Worm (Caenorhabditis elegans) whole organism, young adult: Measurements from ENCODE around the gene M117.1.

Source experiments
- F33H1.4 ChIP-seq: fragments of 200-800 bp; sonication (Bioruptor generic); IDR thresholded peaks from 2 replicates; pipeline ENCODE4 v1.3.6; 2022; ENCODE audit warnings: missing genetic modification reagents, missing genetic modification characterization, missing compliant biosample characterization
- Y67H2A.10 ChIP-seq: fragments of 200-800 bp; sonication (Bioruptor generic); conservative IDR thresholded peaks from 2 replicates; pipeline ENCODE4 v1.3.6; 2022; ENCODE audit warnings: missing genetic modification reagents, missing genetic modification characterization, missing compliant biosample characterization
- Y79H2A.3 ChIP-seq: fragments of 200-800 bp; sonication (Bioruptor generic); conservative IDR thresholded peaks from 2 replicates; pipeline ENCODE4 v1.3.6; 2022; ENCODE audit warnings: missing genetic modification reagents, missing genetic modification characterization, missing compliant biosample characterization
- ets-4 ChIP-seq: fragments of 200-800 bp; sonication (Bioruptor generic); optimal IDR thresholded peaks from 2 replicates; lab custom pipeline; 2018; ENCODE audit warnings: mild to moderate bottlenecking, missing genetic modification characterization, missing compliant biosample characterization
- fkh-3 ChIP-seq: sonication (generic microtip); optimal IDR thresholded peaks from 2 replicates; lab custom pipeline; 2016; ENCODE audit warnings: mild to moderate bottlenecking, missing genetic modification characterization, missing compliant biosample characterization
- lag-1 ChIP-seq: fragments of 200-800 bp; sonication (Bioruptor generic); IDR thresholded peaks from 2 replicates; pipeline ENCODE4 v1.3.6; 2022; ENCODE audit warnings: missing genetic modification reagents, missing genetic modification characterization, missing compliant biosample characterization
- nfya-1 ChIP-seq: sonication (generic microtip); optimal IDR thresholded peaks from 2 replicates; lab custom pipeline; 2017; ENCODE audit warnings: antibody characterized with exemption, missing compliant biosample characterization, missing genetic modification characterization, borderline replicate concordance; ENCODE audit not compliant: insufficient read depth
- nhr-120 ChIP-seq: fragments of 200-800 bp; sonication (Bioruptor generic); IDR thresholded peaks from 2 replicates; pipeline ENCODE4 v1.3.6; 2022; ENCODE audit warnings: missing genetic modification characterization, missing compliant biosample characterization
- nhr-80 ChIP-seq: sonication (generic microtip); optimal IDR thresholded peaks from 2 replicates; lab custom pipeline; 2016; ENCODE audit warnings: missing genetic modification characterization, missing compliant biosample characterization
- pha-4 ChIP-seq: fragments of 150-350 bp; sonication (generic microtip); optimal IDR thresholded peaks from 2 replicates; lab custom pipeline; 2014; ENCODE audit warnings: missing biosample characterization, missing genetic modification reagents, missing genetic modification characterization
- sptf-2 ChIP-seq: fragments of 200-800 bp; sonication (Bioruptor generic); optimal IDR thresholded peaks from 2 replicates; lab custom pipeline; 2018; ENCODE audit warnings: mild to moderate bottlenecking, missing genetic modification characterization, missing compliant biosample characterization
- zim-3 ChIP-seq: sonication (generic microtip); optimal IDR thresholded peaks from 2 replicates; lab custom pipeline; 2017; ENCODE audit warnings: mild to moderate bottlenecking, missing genetic modification characterization, moderate library complexity, missing compliant biosample characterization
- ztf-22 ChIP-seq: fragments of 200-800 bp; sonication (Bioruptor generic); optimal IDR thresholded peaks from 2 replicates; lab custom pipeline; 2018; ENCODE audit warnings: mild to moderate bottlenecking, missing genetic modification characterization, moderate library complexity, missing compliant biosample characterization

DNA sequence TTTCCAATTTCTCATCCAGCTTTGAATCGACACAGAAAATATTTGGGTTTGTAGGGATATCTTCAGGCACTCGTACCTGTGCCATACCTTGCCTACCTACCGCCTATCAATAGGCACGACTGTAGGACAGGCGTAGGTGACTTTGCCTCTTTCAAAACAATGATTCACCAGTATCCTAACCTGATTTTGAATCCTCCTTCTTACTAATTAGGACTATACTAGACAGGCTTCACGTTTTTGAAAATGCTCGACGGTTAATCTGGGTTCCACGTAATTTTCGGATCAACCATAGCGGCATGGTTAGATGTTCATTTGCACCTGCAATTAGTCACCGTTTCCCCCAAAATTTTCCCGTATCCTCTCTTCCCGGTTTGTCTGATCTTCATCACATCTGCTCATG lies 54.4 kb downstream of the M117.1 start:
- TF ChIP-seq nhr-80 (tag; lab: Kevin White, UChicago) (no peak), sptf-2 (GFP tag; lab: Kevin White, UChicago) (no peak), lag-1 (GFP tag; lab: Robert Waterston, UW) (no peak), ets-4 (GFP tag; lab: Kevin White, UChicago) (no peak), ztf-22 (GFP tag; lab: Kevin White, UChicago) (no peak), nfya-1 (tag; lab: Kevin White, UChicago) (no peak), Y79H2A.3 (GFP tag; lab: Robert Waterston, UW) (no peak), pha-4 (no peak), F33H1.4 (GFP tag; lab: Robert Waterston, UW) (no peak), Y67H2A.10 (GFP tag; lab: Robert Waterston, UW) (no peak), zim-3 (no peak), nhr-120 (GFP tag; lab: Robert Waterston, UW) (no peak), fkh-3 (no peak)
